Worm (Caenorhabditis elegans) whole organism, L3 larva: ENCODE results near the gene folt-3.

ENCODE experiments used
- egl-27 ChIP-seq: sonication (generic microtip); optimal IDR thresholded peaks from 4 replicates; lab custom pipeline; 2017; ENCODE audit warnings: missing biosample characterization, missing genetic modification reagents, missing genetic modification characterization
- elt-1 ChIP-seq: fragments of 150-350 bp; optimal IDR thresholded peaks from 2 replicates; lab custom pipeline; 2014; ENCODE audit warnings: missing biosample characterization, missing genetic modification characterization
- eor-1 ChIP-seq, 2 experiments: fragments of 150-350 bp; optimal IDR thresholded peaks; 2 replicates each; lab custom pipeline; 2014 to 2018; ENCODE audit warnings: missing biosample characterization in 2 of 2, missing genetic modification characterization in 2 of 2
- lin-39 ChIP-seq: fragments of 150-350 bp; optimal IDR thresholded peaks from 2 replicates; lab custom pipeline; 2018; ENCODE audit warnings: missing biosample characterization, missing genetic modification reagents, missing genetic modification characterization
- nhr-12 ChIP-seq: fragments of 150-350 bp; optimal IDR thresholded peaks from 2 replicates; lab custom pipeline; 2014; ENCODE audit warnings: missing biosample characterization, missing genetic modification characterization
- nhr-237 ChIP-seq: fragments of 150-350 bp; optimal IDR thresholded peaks from 2 replicates; lab custom pipeline; 2014; ENCODE audit warnings: missing biosample characterization, missing genetic modification characterization
- nhr-25 ChIP-seq: sonication (generic microtip); optimal IDR thresholded peaks from 2 replicates; lab custom pipeline; 2017; ENCODE audit warnings: missing biosample characterization, missing genetic modification characterization
- nhr-43 ChIP-seq: sonication (generic microtip); optimal IDR thresholded peaks from 2 replicates; lab custom pipeline; 2016; ENCODE audit warnings: mild to moderate bottlenecking, missing genetic modification characterization, missing compliant biosample characterization; ENCODE audit not compliant: poor library complexity, severe bottlenecking
- sea-2 ChIP-seq: fragments of 150-350 bp; sonication (generic microtip); optimal IDR thresholded peaks from 4 replicates; lab custom pipeline; 2014; ENCODE audit warnings: missing biosample characterization, missing genetic modification reagents, missing genetic modification characterization
- unc-39 ChIP-seq: sonication (generic microtip); optimal IDR thresholded peaks from 4 replicates; lab custom pipeline; 2017; ENCODE audit warnings: missing biosample characterization, missing genetic modification characterization

DNA sequence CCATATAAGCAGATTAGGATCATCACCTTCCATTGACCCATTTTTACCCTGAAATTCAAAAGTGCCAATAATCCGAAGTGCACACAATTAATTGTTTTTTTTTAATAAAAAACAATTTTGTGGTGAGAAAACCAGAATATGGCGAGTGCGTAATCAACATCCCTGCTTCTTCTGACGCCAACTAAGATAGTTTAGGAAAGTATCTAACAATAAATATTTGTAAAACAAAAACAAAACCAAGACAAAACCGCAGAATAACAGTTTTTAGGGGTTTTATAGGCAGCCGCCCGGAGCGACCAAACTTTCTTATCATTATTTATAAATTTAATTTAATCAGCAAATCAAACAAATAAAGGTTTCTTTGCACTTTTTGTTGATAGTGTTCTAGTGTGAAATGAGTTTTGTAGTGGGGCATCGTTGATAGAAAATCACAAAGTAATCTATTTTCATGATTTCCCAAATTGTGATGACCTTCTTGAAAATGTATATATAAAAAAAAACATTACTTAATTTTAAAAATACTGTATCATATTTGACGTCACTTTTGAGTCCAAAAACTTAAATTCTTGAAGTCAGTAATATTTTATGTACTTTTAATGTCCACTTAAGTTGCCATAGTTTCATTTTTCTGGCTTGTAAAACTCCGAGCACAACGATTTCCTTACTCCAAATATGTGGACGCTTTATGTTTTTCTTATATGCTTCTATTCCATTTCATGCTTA lies at the start of gene folt-3, which contains the start of gene clec-214:
- TF ChIP-seq unc-39 (tag; lab: Kevin White, UChicago): no peak
- no peak for TF ChIP-seq egl-27 (tag; lab: Kevin White, UChicago)
- TF ChIP-seq nhr-43 (tag; lab: Kevin White, UChicago): no peak
- no peak for TF ChIP-seq lin-39
- TF ChIP-seq nhr-237 (tag; lab: Kevin White, UChicago): no peak
- TF ChIP-seq nhr-25 (tag; lab: Kevin White, UChicago): no peak
- no peak for TF ChIP-seq eor-1 (tag; optimal IDR thresholded peaks at IDR 0.05; lab: Kevin White, UChicago)
- TF ChIP-seq nhr-12 (tag; lab: Kevin White, UChicago): no peak
- no peak for TF ChIP-seq sea-2 (GFP tag; lab: Kevin White, UChicago)
- no peak for TF ChIP-seq elt-1 (tag; lab: Kevin White, UChicago)
